Worm (Caenorhabditis elegans) whole organism, mixed stage, embryonic: ENCODE results near the gene cyp-32B1.

Experiments used
- M03D4.4 ChIP-seq: sonication (generic microtip); optimal IDR thresholded peaks from 2 replicates; lab custom pipeline; 2017; ENCODE audit warnings: mild to moderate bottlenecking, missing genetic modification characterization, missing compliant biosample characterization
- bed-3 ChIP-seq: fragments of 200-800 bp; sonication (Bioruptor generic); optimal IDR thresholded peaks from 3 replicates; lab custom pipeline; 2018; ENCODE audit warnings: mild to moderate bottlenecking, missing genetic modification characterization, moderate library complexity, missing compliant biosample characterization
- blmp-1 ChIP-seq: fragments of 150-350 bp; optimal IDR thresholded peaks from 2 replicates; lab custom pipeline; 2014; ENCODE audit warnings: missing biosample characterization, missing genetic modification characterization
- ceh-39 ChIP-seq: fragments of 150-350 bp; optimal IDR thresholded peaks from 2 replicates; lab custom pipeline; 2014; ENCODE audit warnings: missing biosample characterization, missing genetic modification characterization
- ceh-83 ChIP-seq: fragments of 200-800 bp; sonication (Bioruptor generic); optimal IDR thresholded peaks from 2 replicates; lab custom pipeline; 2018; ENCODE audit warnings: mild to moderate bottlenecking, missing genetic modification characterization, missing compliant biosample characterization
- ces-1 ChIP-seq: fragments of 150-350 bp; optimal IDR thresholded peaks from 2 replicates; lab custom pipeline; 2014; ENCODE audit warnings: missing biosample characterization, missing genetic modification reagents, missing genetic modification characterization
- cnd-1 ChIP-seq: fragments of 200-800 bp; sonication (Bioruptor generic); optimal IDR thresholded peaks from 2 replicates; lab custom pipeline; 2018; ENCODE audit warnings: mild to moderate bottlenecking, missing genetic modification characterization, missing compliant biosample characterization
- drap-1 ChIP-seq: fragments of 200-800 bp; sonication (Bioruptor generic); optimal IDR thresholded peaks from 3 replicates; lab custom pipeline; 2018; ENCODE audit warnings: mild to moderate bottlenecking, missing genetic modification characterization, missing compliant biosample characterization
- elt-1 ChIP-seq: sonication (generic microtip); optimal IDR thresholded peaks from 2 replicates; lab custom pipeline; 2017; ENCODE audit warnings: missing genetic modification characterization, mild to moderate bottlenecking, missing compliant biosample characterization, antibody characterized with exemption, moderate library complexity, borderline replicate concordance; ENCODE audit not compliant: insufficient read depth
- elt-3 ChIP-seq: fragments of 150-350 bp; optimal IDR thresholded peaks from 2 replicates; lab custom pipeline; 2014; ENCODE audit warnings: missing biosample characterization, missing genetic modification characterization
- flh-1 ChIP-seq: fragments of 200-800 bp; sonication (Bioruptor generic); optimal IDR thresholded peaks from 2 replicates; lab custom pipeline; 2018; ENCODE audit warnings: mild to moderate bottlenecking, missing genetic modification characterization, moderate library complexity, missing compliant biosample characterization
- ham-2 ChIP-seq: fragments of 200-800 bp; sonication (Bioruptor generic); optimal IDR thresholded peaks from 2 replicates; lab custom pipeline; 2018; ENCODE audit warnings: mild to moderate bottlenecking, missing genetic modification characterization, missing compliant biosample characterization
- lin-13 ChIP-seq: fragments of 150-350 bp; optimal IDR thresholded peaks from 2 replicates; lab custom pipeline; 2014; ENCODE audit warnings: missing biosample characterization, missing genetic modification characterization
- lin-32 ChIP-seq: fragments of 200-800 bp; sonication (Bioruptor generic); optimal IDR thresholded peaks from 2 replicates; lab custom pipeline; 2018; ENCODE audit warnings: mild to moderate bottlenecking, missing genetic modification characterization, missing compliant biosample characterization
- mep-1 ChIP-seq: fragments of 150-350 bp; optimal IDR thresholded peaks from 2 replicates; lab custom pipeline; 2017; ENCODE audit warnings: missing biosample characterization, missing genetic modification reagents, missing genetic modification characterization, inconsistent platforms
- nhr-12 ChIP-seq: fragments of 150-350 bp; optimal IDR thresholded peaks from 2 replicates; lab custom pipeline; 2014; ENCODE audit warnings: missing biosample characterization, missing genetic modification characterization
- nhr-2 ChIP-seq: fragments of 150-350 bp; optimal IDR thresholded peaks from 2 replicates; lab custom pipeline; 2014; ENCODE audit warnings: missing biosample characterization, missing genetic modification characterization
- nhr-28 ChIP-seq: fragments of 150-350 bp; optimal IDR thresholded peaks from 2 replicates; lab custom pipeline; 2014; ENCODE audit warnings: missing biosample characterization, missing genetic modification characterization
- nhr-76 ChIP-seq: sonication (generic microtip); optimal IDR thresholded peaks from 2 replicates; lab custom pipeline; 2017; ENCODE audit warnings: missing biosample characterization, missing genetic modification characterization
- sem-2 ChIP-seq: fragments of 200-800 bp; sonication (Bioruptor generic); optimal IDR thresholded peaks from 2 replicates; lab custom pipeline; 2018; ENCODE audit warnings: mild to moderate bottlenecking, missing genetic modification characterization, missing compliant biosample characterization
- snpc-4 ChIP-seq: fragments of 150-350 bp; optimal IDR thresholded peaks from 2 replicates; lab custom pipeline; 2014; ENCODE audit warnings: missing biosample characterization, missing genetic modification characterization
- sptf-1 ChIP-seq: sonication (generic microtip); optimal IDR thresholded peaks from 2 replicates; lab custom pipeline; 2017; ENCODE audit warnings: mild to moderate bottlenecking, missing genetic modification characterization, moderate library complexity, missing compliant biosample characterization
- tbx-8 ChIP-seq: fragments of 200-800 bp; sonication (Bioruptor generic); optimal IDR thresholded peaks from 2 replicates; lab custom pipeline; 2018; ENCODE audit warnings: mild to moderate bottlenecking, missing genetic modification characterization, moderate library complexity, missing compliant biosample characterization
- unc-120 ChIP-seq: sonication (generic microtip); optimal IDR thresholded peaks from 2 replicates; lab custom pipeline; 2017; ENCODE audit warnings: missing genetic modification characterization, missing compliant biosample characterization; ENCODE audit not compliant: poor library complexity, severe bottlenecking
- unc-39 ChIP-seq: fragments of 150-350 bp; optimal IDR thresholded peaks from 2 replicates; lab custom pipeline; 2014; ENCODE audit warnings: missing biosample characterization, missing genetic modification characterization
- unc-62 ChIP-seq: fragments of 150-350 bp; optimal IDR thresholded peaks from 2 replicates; lab custom pipeline; 2014; ENCODE audit warnings: missing biosample characterization, missing genetic modification reagents, missing genetic modification characterization
- zip-8 ChIP-seq: fragments of 150-350 bp; optimal IDR thresholded peaks from 2 replicates; lab custom pipeline; 2014; ENCODE audit warnings: missing biosample characterization, missing genetic modification characterization
- ztf-11 ChIP-seq: fragments of 150-350 bp; optimal IDR thresholded peaks from 2 replicates; lab custom pipeline; 2014; ENCODE audit warnings: missing biosample characterization, missing genetic modification characterization

The cyp-32B1 gene

DNA sequence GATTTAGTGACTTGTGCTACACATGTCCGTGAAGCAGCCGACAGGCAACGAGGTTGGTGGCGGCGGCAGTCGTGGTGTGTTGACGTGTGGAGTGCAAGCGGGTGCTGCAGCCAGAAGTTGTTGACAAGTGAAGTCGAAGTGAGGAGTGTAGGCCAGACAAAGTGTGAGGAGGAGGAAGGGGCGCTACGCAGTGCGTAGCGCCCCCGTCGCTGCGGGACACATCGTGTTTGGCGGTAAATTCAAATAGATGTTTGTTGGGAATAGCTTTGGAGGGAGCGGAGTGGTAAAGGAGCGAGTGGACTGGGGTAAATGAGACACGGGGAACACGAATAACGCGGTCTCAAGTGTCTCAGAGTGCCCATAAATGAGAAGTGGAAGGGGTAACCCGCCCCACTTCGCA, 15.7 kb downstream of the cyp-32B1 start:
- TF ChIP-seq unc-39 (tag; lab: Kevin White, UChicago) (no peak), snpc-4 (tag; lab: Kevin White, UChicago) (no peak), lin-32 (no peak), nhr-2 (tag; lab: Kevin White, UChicago) (no peak), M03D4.4 (tag; lab: Kevin White, UChicago) (no peak), tbx-8 (GFP tag; lab: Kevin White, UChicago) (no peak), blmp-1 (tag; lab: Kevin White, UChicago) (no peak), drap-1 (GFP tag; lab: Kevin White, UChicago) (no peak), elt-3 (tag; lab: Kevin White, UChicago) (no peak)
- TF ChIP-seq, all 35 proteins: peak for 0

DNA sequence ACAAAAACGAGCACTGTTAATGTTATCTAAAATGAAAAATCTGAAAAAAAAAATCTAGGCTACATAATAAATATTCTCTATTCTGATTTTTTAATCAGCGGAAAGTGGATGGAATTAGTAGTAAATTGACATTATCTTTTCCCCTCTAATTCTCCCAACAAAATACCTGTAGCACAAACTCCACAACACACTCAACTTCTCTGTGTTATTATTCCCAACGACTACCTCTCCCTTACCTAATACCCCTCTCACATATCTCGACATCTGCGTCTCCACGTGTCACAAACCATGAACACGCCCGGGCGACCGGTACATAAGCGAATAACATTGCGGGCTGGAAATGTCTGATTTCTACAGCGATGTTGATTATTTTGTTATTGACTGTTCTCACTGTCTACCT, 18.1 kb downstream of the cyp-32B1 start, which contains the start of gene cyp-33C2:
Gene cyp-33C2 (plus strand): TSS at position 327 of the 400 bp plus-strand sequence.
- TF ChIP-seq nhr-12 (tag; lab: Kevin White, UChicago), result no peak
- TF ChIP-seq nhr-2 (tag; lab: Kevin White, UChicago), result no peak
- TF ChIP-seq unc-39 (tag; lab: Kevin White, UChicago), result no peak
- TF ChIP-seq ces-1, result no peak
- no peak for TF ChIP-seq tbx-8 (GFP tag; lab: Kevin White, UChicago)
- no peak for TF ChIP-seq unc-120 (tag; lab: Kevin White, UChicago)
- no peak for TF ChIP-seq nhr-76 (tag; lab: Kevin White, UChicago)
- TF ChIP-seq bed-3 (GFP tag; lab: Kevin White, UChicago), result no peak
- TF ChIP-seq drap-1 (GFP tag; lab: Kevin White, UChicago), result no peak
- no peak for TF ChIP-seq unc-62 (GFP tag; lab: Kevin White, UChicago)
- TF ChIP-seq ztf-11 (tag; lab: Kevin White, UChicago), result no peak
- TF ChIP-seq mep-1 (tag; lab: Kevin White, UChicago), result no peak
- no peak for TF ChIP-seq sem-2 (GFP tag; lab: Kevin White, UChicago)

DNA sequence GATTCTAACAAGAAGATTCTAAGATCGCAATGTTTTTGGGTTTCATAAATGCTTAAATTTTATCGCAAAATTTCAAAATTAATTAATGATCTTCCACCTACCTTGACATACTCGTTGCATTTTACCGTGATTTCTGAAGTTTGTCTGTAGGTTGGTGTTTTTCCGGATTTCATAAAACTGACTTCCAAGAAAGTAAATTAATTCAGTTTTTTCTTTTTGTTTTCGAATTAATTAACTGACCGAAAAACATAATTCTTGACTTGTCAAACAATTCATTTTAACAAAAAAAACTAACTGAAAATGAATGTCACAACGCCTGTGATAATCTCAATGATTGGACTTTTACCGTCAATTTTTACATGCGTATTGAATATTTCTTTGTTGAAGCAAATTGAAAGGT, 19.5 kb downstream of the cyp-32B1 start, which contains the start of gene srbc-16:
Gene srbc-16 (plus strand): TSS at position 301 of the 400 bp plus-strand sequence.
- TF ChIP-seq zip-8 (no peak), tbx-8 (GFP tag; lab: Kevin White, UChicago) (no peak), ham-2 (GFP tag; lab: Kevin White, UChicago) (no peak), blmp-1 (tag; lab: Kevin White, UChicago) (no peak), unc-39 (tag; lab: Kevin White, UChicago) (no peak), cnd-1 (tag; lab: Kevin White, UChicago) (no peak), flh-1 (GFP tag; lab: Kevin White, UChicago) (no peak), ceh-83 (GFP tag; lab: Kevin White, UChicago) (no peak), bed-3 (GFP tag; lab: Kevin White, UChicago) (no peak), sem-2 (GFP tag; lab: Kevin White, UChicago) (no peak)

DNA sequence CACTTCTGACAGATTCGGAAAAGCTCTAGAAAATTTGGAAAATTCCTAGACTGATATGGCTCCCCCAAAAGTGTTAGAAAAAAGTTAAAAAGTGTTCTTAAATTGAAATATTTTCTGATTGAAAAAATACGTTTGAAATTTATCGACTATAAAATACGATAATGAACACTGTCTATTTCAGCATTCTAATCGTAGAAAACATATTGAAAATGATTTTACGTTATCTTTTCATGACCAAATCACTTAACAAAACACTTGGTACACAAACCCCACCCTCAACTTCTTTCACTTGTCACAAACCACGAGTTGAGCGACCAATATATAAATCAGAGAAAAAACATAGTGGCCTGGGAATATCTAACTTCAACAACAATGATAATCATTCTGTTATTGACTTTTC, 22.0 kb downstream of the cyp-32B1 start, which contains the start of gene cyp-33C1:
Gene cyp-33C1 (plus strand): TSS at position 301 of the 400 bp plus-strand sequence.
- TF ChIP-seq ces-1, result no peak
- TF ChIP-seq nhr-2 (tag; lab: Kevin White, UChicago), result no peak

DNA sequence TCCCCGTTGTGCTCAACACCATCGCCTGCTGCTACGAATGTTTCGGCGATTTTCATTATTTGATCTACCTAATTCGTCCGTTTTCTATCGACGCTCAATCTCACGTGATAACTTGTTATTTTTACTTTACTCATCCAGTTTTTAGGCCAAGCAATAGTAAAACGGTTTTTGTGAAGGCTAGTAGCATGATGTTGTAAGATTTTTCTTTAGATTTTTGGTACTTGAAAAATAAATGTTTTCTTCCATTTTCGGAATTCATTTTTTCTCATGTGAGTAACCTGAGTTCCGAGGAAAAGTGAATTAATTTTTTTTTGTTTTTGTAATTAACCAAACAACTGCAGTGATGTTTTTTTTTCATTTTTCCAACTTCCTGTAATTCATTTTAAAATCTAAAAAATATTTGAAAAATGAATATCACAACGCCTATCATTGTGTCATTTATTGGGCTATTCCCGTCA, 23.9 kb downstream of the cyp-32B1 start, which contains the start of gene srbc-17:
Gene srbc-17 (plus strand): TSS at position 408 of the 458 bp plus-strand sequence.
- TF ChIP-seq ces-1, result no peak
- TF ChIP-seq zip-8, result no peak
- TF ChIP-seq nhr-76 (tag; lab: Kevin White, UChicago), result no peak
- no peak for TF ChIP-seq sptf-1 (tag; lab: Kevin White, UChicago)
- no peak for TF ChIP-seq sem-2 (GFP tag; lab: Kevin White, UChicago)
- TF ChIP-seq cnd-1 (tag; lab: Kevin White, UChicago), result no peak
- TF ChIP-seq elt-1, result no peak
- TF ChIP-seq nhr-12 (tag; lab: Kevin White, UChicago), result no peak
- no peak for TF ChIP-seq flh-1 (GFP tag; lab: Kevin White, UChicago)
- TF ChIP-seq unc-120 (tag; lab: Kevin White, UChicago), result no peak
- TF ChIP-seq, all 35 proteins: peak for 0

DNA sequence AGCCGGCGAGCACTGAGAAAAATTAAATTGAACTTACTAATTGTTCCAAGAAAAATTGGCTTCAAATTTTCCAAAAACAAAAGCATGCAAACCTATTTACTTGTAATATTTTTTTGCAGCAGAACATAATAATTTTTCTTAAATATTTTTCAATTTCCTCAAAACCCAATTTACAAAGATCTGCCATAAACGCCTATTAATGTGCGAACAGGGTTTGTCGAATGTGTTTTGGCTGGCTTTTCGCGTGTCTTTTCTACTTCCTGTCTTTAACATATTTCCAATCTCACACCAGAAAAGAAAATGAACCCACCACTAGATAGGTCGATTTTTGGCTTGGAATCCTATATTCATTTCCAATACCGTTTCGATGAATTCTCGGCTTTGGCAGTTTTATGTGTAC, 26.0 kb downstream of the cyp-32B1 start, which contains the start of gene C45H4.18:
Gene C45H4.18 (plus strand): TSS at position 301 of the 400 bp plus-strand sequence.
- TF ChIP-seq unc-120 (tag; lab: Kevin White, UChicago), result no peak
- TF ChIP-seq mep-1 (tag; lab: Kevin White, UChicago), result no peak
- TF ChIP-seq cnd-1 (tag; lab: Kevin White, UChicago), result no peak
- no peak for TF ChIP-seq elt-1
- no peak for TF ChIP-seq M03D4.4 (tag; lab: Kevin White, UChicago)
- TF ChIP-seq lin-13 (tag; lab: Kevin White, UChicago), result no peak
- TF ChIP-seq nhr-28 (tag; lab: Kevin White, UChicago), result no peak
- TF ChIP-seq ztf-11 (tag; lab: Kevin White, UChicago), result no peak
- no peak for TF ChIP-seq bed-3 (GFP tag; lab: Kevin White, UChicago)
- TF ChIP-seq ceh-39, result no peak
- TF ChIP-seq sptf-1 (tag; lab: Kevin White, UChicago), result no peak
- TF ChIP-seq sem-2 (GFP tag; lab: Kevin White, UChicago), result no peak
- TF ChIP-seq nhr-12 (tag; lab: Kevin White, UChicago), result no peak
- TF ChIP-seq, all 35 proteins: peak for 0
